Fruit fly (Drosophila melanogaster) whole organism, wandering third instar larva: Measurements from ENCODE around the gene CG13813.

Source experiments
- Abd-B ChIP-seq: fragments of >200 bp; optimal IDR thresholded peaks from 2 replicates; lab custom pipeline; 2017; ENCODE audit warnings: missing biosample characterization, missing genetic modification characterization
- CG32264 ChIP-seq: fragments of 200-800 bp; sonication (Bioruptor generic); optimal IDR thresholded peaks from 2 replicates; lab custom pipeline; 2016; ENCODE audit warnings: missing biosample characterization, missing genetic modification characterization
- CG9705 ChIP-seq: fragments of 200-800 bp; sonication (Bioruptor generic); optimal IDR thresholded peaks from 2 replicates; lab custom pipeline; 2018; ENCODE audit warnings: missing biosample characterization, mild to moderate bottlenecking, missing genetic modification characterization
- CrebA ChIP-seq: fragments of 200-800 bp; sonication (Bioruptor generic); optimal IDR thresholded peaks from 2 replicates; lab custom pipeline; 2016; ENCODE audit warnings: missing biosample characterization, mild to moderate bottlenecking, missing genetic modification characterization, borderline replicate concordance
- Dfd ChIP-seq: fragments of >200 bp; optimal IDR thresholded peaks from 2 replicates; lab custom pipeline; 2017; ENCODE audit warnings: missing biosample characterization, missing genetic modification characterization
- Dif ChIP-seq: fragments of 200-275, 200-300 bp; sonication (Bioruptor generic); optimal IDR thresholded peaks from 2 replicates; lab custom pipeline; 2018; ENCODE audit warnings: missing biosample characterization, missing genetic modification characterization; ENCODE audit not compliant: partially characterized antibody
- GATAd ChIP-seq: sonication (Bioruptor generic); optimal IDR thresholded peaks from 2 replicates; lab custom pipeline; 2016; ENCODE audit warnings: missing biosample characterization, missing genetic modification characterization
- HLH106 ChIP-seq: fragments of 200-800 bp; optimal IDR thresholded peaks from 3 replicates; lab custom pipeline; 2019; ENCODE audit warnings: missing biosample characterization, mild to moderate bottlenecking, missing genetic modification characterization, moderate library complexity
- Hnf4 ChIP-seq: fragments of 200-800 bp; sonication (Bioruptor generic); optimal IDR thresholded peaks from 2 replicates; lab custom pipeline; 2016; ENCODE audit warnings: missing biosample characterization, mild to moderate bottlenecking, missing genetic modification characterization
- Hr83 ChIP-seq: fragments of 200-300 bp; sonication (Bioruptor generic); optimal IDR thresholded peaks from 2 replicates; lab custom pipeline; 2016; ENCODE audit warnings: missing biosample characterization, mild to moderate bottlenecking, missing genetic modification characterization, moderate library complexity; ENCODE audit not compliant: poor library complexity, severe bottlenecking
- Mio ChIP-seq: sonication (Bioruptor generic); optimal IDR thresholded peaks from 2 replicates; lab custom pipeline; 2016; ENCODE audit warnings: missing biosample characterization, missing genetic modification characterization
- Myc ChIP-seq: fragments of >200 bp; optimal IDR thresholded peaks from 2 replicates; lab custom pipeline; 2017
- N ChIP-seq: fragments of >200 bp; optimal IDR thresholded peaks from 2 replicates; lab custom pipeline; 2018; ENCODE audit warnings: missing biosample characterization, missing external identifiers, missing genetic modification characterization
- OdsH ChIP-seq: fragments of 200-800 bp; sonication (Bioruptor generic); optimal IDR thresholded peaks from 2 replicates; lab custom pipeline; 2016; ENCODE audit warnings: missing biosample characterization, mild to moderate bottlenecking, missing genetic modification characterization
- Rel ChIP-seq, 2 experiments: fragments of 200-800 bp; sonication (Bioruptor generic) in 1 of 2; optimal IDR thresholded peaks; 2 replicates in 1 of 2; 3 replicates in 1 of 2; lab custom pipeline; 2016 to 2019; ENCODE audit warnings: mild to moderate bottlenecking in 2 of 2, missing biosample characterization in 2 of 2, missing genetic modification characterization in 2 of 2, moderate library complexity in 1 of 2
- Sp1 ChIP-seq: fragments of 200-800 bp; sonication (Bioruptor generic); optimal IDR thresholded peaks from 3 replicates; lab custom pipeline; 2019; ENCODE audit warnings: missing biosample characterization, mild to moderate bottlenecking, missing genetic modification characterization, moderate library complexity
- Vsx2 ChIP-seq: fragments of 200-300, 225-300 bp; sonication (Bioruptor generic); optimal IDR thresholded peaks from 2 replicates; lab custom pipeline; 2018; ENCODE audit warnings: missing biosample characterization, missing genetic modification characterization; ENCODE audit not compliant: partially characterized antibody
- brk ChIP-seq: fragments of 200-800 bp; sonication (Bioruptor generic); optimal IDR thresholded peaks from 2 replicates; lab custom pipeline; 2016; ENCODE audit warnings: missing biosample characterization, mild to moderate bottlenecking, missing genetic modification characterization
- dl ChIP-seq, 2 experiments: fragments of 175-275, 200-275 bp in 1 of 2; fragments of 200-275 bp in 1 of 2; sonication (Bioruptor generic); optimal IDR thresholded peaks; lab custom pipeline; 2018; ENCODE audit warnings: mild to moderate bottlenecking in 2 of 2, missing biosample characterization in 2 of 2, missing genetic modification characterization in 2 of 2, moderate library complexity in 2 of 2; ENCODE audit not compliant: partially characterized antibody in 2 of 2, insufficient read depth in 1 of 2
- dmrt93B ChIP-seq: fragments of 200-800 bp; sonication (Bioruptor generic); optimal IDR thresholded peaks from 2 replicates; lab custom pipeline; 2018; ENCODE audit warnings: missing biosample characterization, mild to moderate bottlenecking, missing genetic modification characterization
- dsf ChIP-seq: sonication (Bioruptor generic); optimal IDR thresholded peaks from 2 replicates; lab custom pipeline; 2016; ENCODE audit warnings: missing biosample characterization, missing genetic modification characterization, borderline replicate concordance
- fru ChIP-seq: fragments of 200-800 bp; sonication (Bioruptor generic); optimal IDR thresholded peaks from 3 replicates; lab custom pipeline; 2016; ENCODE audit warnings: missing biosample characterization, mild to moderate bottlenecking, missing genetic modification characterization
- h ChIP-seq: fragments of 200-800 bp; sonication (Bioruptor generic); optimal IDR thresholded peaks from 3 replicates; lab custom pipeline; 2016; ENCODE audit warnings: missing biosample characterization, mild to moderate bottlenecking, missing genetic modification characterization
- jim ChIP-seq: fragments of 175-275, 200-325 bp; sonication (Bioruptor generic); optimal IDR thresholded peaks from 2 replicates; lab custom pipeline; 2016; ENCODE audit warnings: missing biosample characterization, mild to moderate bottlenecking, missing genetic modification characterization
- lola ChIP-seq: fragments of >200 bp; optimal IDR thresholded peaks from 2 replicates; lab custom pipeline; 2017; ENCODE audit warnings: missing biosample characterization, missing genetic modification characterization
- pan ChIP-seq: fragments of >200 bp; optimal IDR thresholded peaks from 2 replicates; lab custom pipeline; 2017
- psq ChIP-seq: fragments of 200-800 bp; sonication (Bioruptor generic); optimal IDR thresholded peaks from 3 replicates; lab custom pipeline; 2017; ENCODE audit warnings: missing biosample characterization, mild to moderate bottlenecking, missing genetic modification characterization, moderate library complexity
- rgr ChIP-seq: fragments of 200-800 bp; sonication (Bioruptor generic); optimal IDR thresholded peaks from 3 replicates; lab custom pipeline; 2016; ENCODE audit warnings: missing biosample characterization, mild to moderate bottlenecking, missing genetic modification characterization
- sage ChIP-seq: fragments of 200-800 bp; sonication (Bioruptor generic); optimal IDR thresholded peaks from 2 replicates; lab custom pipeline; 2016; ENCODE audit warnings: missing biosample characterization, mild to moderate bottlenecking, missing genetic modification characterization
- tai ChIP-seq: sonication (Bioruptor generic); optimal IDR thresholded peaks from 2 replicates; lab custom pipeline; 2016; ENCODE audit warnings: missing biosample characterization, missing genetic modification characterization
- usp ChIP-seq: fragments of >200 bp; optimal IDR thresholded peaks from 2 replicates; lab custom pipeline; 2017; ENCODE audit warnings: missing biosample characterization, missing genetic modification characterization

Gene CG13813

DNA sequence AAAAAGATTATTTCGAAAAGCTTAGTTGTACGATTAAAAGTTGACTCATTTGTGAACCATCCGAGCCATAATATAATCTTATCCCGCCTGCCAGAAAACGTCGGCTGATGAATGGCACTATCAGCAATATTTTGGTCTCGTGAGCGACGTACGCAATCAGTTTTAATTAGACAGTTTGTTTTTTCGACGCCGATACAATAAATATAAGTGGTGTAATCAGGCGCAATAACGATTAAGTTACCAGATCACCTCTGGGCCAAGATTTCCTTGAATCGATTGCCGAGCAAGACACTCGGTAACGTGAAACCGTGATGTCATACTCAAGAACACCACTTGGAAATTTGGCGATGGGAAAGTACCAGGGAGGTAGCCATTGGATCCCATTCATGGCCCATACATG, 22.4 kb upstream of the CG13813 start:
- no peak for TF ChIP-seq Rel (GFP tag; optimal IDR thresholded peaks at IDR 0.05; lab: Kevin White, UChicago)
- TF ChIP-seq Rel (tag; optimal IDR thresholded peaks at IDR 0.05; lab: Kevin White, UChicago): peak; percentile 73
- no peak for TF ChIP-seq sage (GFP tag; lab: Kevin White, UChicago)
- TF ChIP-seq h (GFP tag; lab: Kevin White, UChicago): peak; percentile 64
- no peak for TF ChIP-seq N (GFP tag; lab: Kevin White, UChicago)

- TF ChIP-seq rgr (no peak), jim (GFP tag; lab: Kevin White, UChicago) (no peak), dl (GFP tag; optimal IDR thresholded peaks at IDR 0.05; lab: Kevin White, UChicago; ENCODE audit: insufficient read depth in 1 of 2, partially characterized antibody in 2 of 2) (no peak), Mio (no peak), dsf (GFP tag; lab: Kevin White, UChicago) (no peak)
Measured at dm6 chr3L:20209896-20210295, 21.6 kb upstream of the CG13813 start.

DNA sequence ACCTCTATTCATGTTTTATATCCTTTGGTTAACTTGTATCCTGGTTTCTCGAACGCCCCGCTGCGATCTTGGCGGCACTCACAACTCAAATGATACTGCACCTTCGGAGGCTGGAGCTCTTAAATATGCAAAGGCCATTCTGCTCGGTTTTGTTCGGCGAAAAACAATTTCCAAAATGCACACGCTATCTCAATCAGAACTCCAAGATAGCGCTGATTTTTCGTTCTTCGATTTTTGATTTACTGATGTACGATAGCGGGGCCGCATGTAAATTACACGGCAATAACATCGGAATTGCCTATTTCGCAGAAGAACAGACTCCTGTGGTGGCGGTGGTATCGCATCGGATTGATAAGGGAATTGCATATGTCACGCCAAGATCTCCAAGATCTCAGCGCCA, 19.4 kb upstream of the CG13813 start, which contains the start of gene CG7017:
Gene CG7017 (minus strand): TSS at position 101 of the 400 bp plus-strand sequence.
- TF ChIP-seq brk (no peak), tai (no peak), GATAd (no peak), jim (GFP tag; lab: Kevin White, UChicago) (no peak), HLH106 (no peak), CrebA (GFP tag; lab: Kevin White, UChicago) (no peak), OdsH (no peak), Sp1 (no peak), Dfd (GFP tag; lab: Kevin White, UChicago) (no peak), Rel (GFP tag; optimal IDR thresholded peaks at IDR 0.05; lab: Kevin White, UChicago) (no peak), Rel (tag; optimal IDR thresholded peaks at IDR 0.05; lab: Kevin White, UChicago) (no peak), Hr83 (no peak), Hnf4 (GFP tag; lab: Kevin White, UChicago) (no peak), sage (GFP tag; lab: Kevin White, UChicago) (no peak), Mio (no peak), Myc (no peak), N (GFP tag; lab: Kevin White, UChicago) (no peak), dl (GFP tag; optimal IDR thresholded peaks at IDR 0.05; lab: Kevin White, UChicago; ENCODE audit: insufficient read depth in 1 of 2, partially characterized antibody in 2 of 2) (no peak), fru (GFP tag; lab: Kevin White, UChicago) (no peak), pan (lab: Kevin White, UChicago) (no peak), psq (GFP tag; lab: Kevin White, UChicago) (no peak)

dm6 chr3L:20220374-20220773, 11.1 kb upstream of the CG13813 start, which contains the start of gene CG6933:
Gene CG6933, minus strand, starts transcription at chr3L:20220420.
- no peak for TF ChIP-seq CG32264 (GFP tag; lab: Kevin White, UChicago)
- TF ChIP-seq pan (lab: Kevin White, UChicago): no peak
- TF ChIP-seq psq (GFP tag; lab: Kevin White, UChicago): no peak
- no peak for TF ChIP-seq HLH106
- no peak for TF ChIP-seq dsf (GFP tag; lab: Kevin White, UChicago)
- TF ChIP-seq OdsH: no peak
- TF ChIP-seq dmrt93B (GFP tag; lab: Kevin White, UChicago): no peak
- no peak for TF ChIP-seq CG9705 (GFP tag; lab: Kevin White, UChicago)

- TF ChIP-seq Dif (GFP tag; lab: Kevin White, UChicago): peak; percentile 11
- TF ChIP-seq Hr83: no peak
- peak; percentile 20 for TF ChIP-seq Vsx2 (GFP tag; lab: Kevin White, UChicago)
- TF ChIP-seq Myc: peak; percentile 72
- peak; percentile 72 for TF ChIP-seq N (GFP tag; lab: Kevin White, UChicago)
- no peak for TF ChIP-seq Mio
- TF ChIP-seq, all 38 proteins: peak for 4
Measured at dm6 chr3L:20220918-20221317, 10.6 kb upstream of the CG13813 start.

DNA sequence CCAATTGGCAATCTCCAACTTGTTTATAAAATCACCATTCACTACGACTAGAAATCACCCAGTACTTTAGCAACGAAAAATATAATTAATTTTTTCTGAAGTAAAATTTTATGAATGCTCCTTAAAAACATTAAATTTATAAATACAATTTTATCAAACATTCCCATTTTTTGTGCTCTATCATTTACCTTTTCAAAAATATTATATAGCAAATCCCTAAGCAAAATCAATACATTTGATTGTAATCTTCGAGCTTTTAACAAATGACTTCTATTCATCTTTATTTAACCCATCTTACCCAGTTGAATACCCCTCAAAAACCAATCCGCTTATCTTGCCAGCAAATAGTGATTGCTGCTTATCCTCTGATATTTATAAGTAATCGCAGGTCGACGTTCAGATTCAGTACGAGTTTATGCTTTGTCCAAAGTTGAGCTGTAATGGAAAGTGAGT, 10.0 kb upstream of the CG13813 start, which contains the start of gene CG17145:
Gene CG17145 (plus strand): TSS at position 403 of the 453 bp plus-strand sequence.
- TF ChIP-seq CG32264 (GFP tag; lab: Kevin White, UChicago): no peak
- no peak for TF ChIP-seq dl (GFP tag; optimal IDR thresholded peaks at IDR 0.05; lab: Kevin White, UChicago; ENCODE audit: insufficient read depth in 1 of 2, partially characterized antibody in 2 of 2)
- no peak for TF ChIP-seq dmrt93B (GFP tag; lab: Kevin White, UChicago)
- no peak for TF ChIP-seq N (GFP tag; lab: Kevin White, UChicago)
- TF ChIP-seq Myc: no peak
- no peak for TF ChIP-seq Sp1
- TF ChIP-seq sage (GFP tag; lab: Kevin White, UChicago): no peak
- no peak for TF ChIP-seq usp (GFP tag; lab: Kevin White, UChicago)
- no peak for TF ChIP-seq Vsx2 (GFP tag; lab: Kevin White, UChicago)
- TF ChIP-seq Dif (GFP tag; lab: Kevin White, UChicago): no peak
- no peak for TF ChIP-seq lola (GFP tag; lab: Kevin White, UChicago)
- TF ChIP-seq Abd-B (GFP tag; lab: Kevin White, UChicago): no peak
- no peak for TF ChIP-seq CrebA (GFP tag; lab: Kevin White, UChicago)
